Worm (Caenorhabditis elegans): Measurements from ENCODE around the gene har-1.

The har-1 gene

ce11 chrIII:4196988-4197384 lies 45.1 kb downstream of the har-1 start, which contains the start of gene asd-1:
asd-1 (plus strand) TSS chrIII:4197285.
- TF ChIP-seq aha-1 (tag; optimal IDR thresholded peaks at IDR 0.05) (no peak), fkh-10 (GFP tag; optimal IDR thresholded peaks at IDR 0.05) (no peak), lin-13 (GFP tag; optimal IDR thresholded peaks at IDR 0.05) (no peak), ztf-11 (tag; optimal IDR thresholded peaks at IDR 0.05) (no peak), efl-3 (GFP tag; optimal IDR thresholded peaks at IDR 0.05) (no peak), fos-1 (tag; optimal IDR thresholded peaks at IDR 0.05) (no peak), ceh-90 (tag; optimal IDR thresholded peaks at IDR 0.05) (no peak), Y116A8C.19 (tag; optimal IDR thresholded peaks at IDR 0.05; ENCODE audit: borderline replicate concordance) (no peak), rnt-1 (tag; optimal IDR thresholded peaks at IDR 0.05) (no peak), pax-3 (tag; optimal IDR thresholded peaks at IDR 0.05) (no peak), hlh-17 (GFP tag; optimal IDR thresholded peaks at IDR 0.05; ENCODE audit: borderline replicate concordance) (no peak), efl-1 (optimal IDR thresholded peaks at IDR 0.05) (no peak), efl-1 (GFP tag; optimal IDR thresholded peaks at IDR 0.05 in 1 of 2) (no peak), elt-3 (tag; optimal IDR thresholded peaks at IDR 0.05) (no peak), nhr-71 (tag; optimal IDR thresholded peaks at IDR 0.05) (no peak), ceh-88 (GFP tag; IDR thresholded peaks at IDR 0.05) (no peak), nhr-11 (tag; optimal IDR thresholded peaks at IDR 0.05) (no peak), isw-1 (GFP tag; IDR thresholded peaks at IDR 0.05) (no peak), xbp-1 (tag; optimal IDR thresholded peaks at IDR 0.05) (no peak), nhr-237 (tag; optimal IDR thresholded peaks at IDR 0.05) (no peak)
